Fruit fly (Drosophila melanogaster): ENCODE measurements around the gene CG3817.
A peak's percentile ranks its signal among the peaks of the same experiment; 100 is the strongest.

Gene CG3817

DNA sequence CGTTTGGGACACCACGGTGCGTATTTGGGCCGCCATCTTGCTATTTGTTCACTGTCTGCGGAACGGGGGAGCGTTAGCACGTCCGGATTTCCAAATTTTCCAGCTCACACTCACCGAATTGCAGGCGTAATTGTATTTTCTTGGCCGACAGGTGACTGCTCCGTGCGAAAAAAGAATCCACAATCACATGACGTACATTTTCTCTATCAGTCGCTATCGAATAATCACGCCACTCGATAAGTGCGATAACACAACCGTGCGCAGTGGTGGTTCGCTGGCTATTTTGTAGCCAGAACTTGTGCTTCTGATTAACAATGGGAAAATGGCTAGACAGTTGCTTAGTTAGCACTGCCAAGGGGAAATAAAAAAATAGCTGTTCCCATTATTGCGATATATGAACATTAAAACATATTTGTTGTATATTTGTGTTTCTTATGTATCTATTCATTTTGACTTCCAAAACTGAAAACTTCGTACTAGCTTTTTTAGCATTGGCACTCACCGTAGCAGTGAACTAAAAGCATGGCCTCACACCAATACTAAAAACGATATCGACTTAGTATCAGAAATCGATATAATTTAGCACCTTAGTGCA lies 5.4 kb downstream of the CG3817 start, which contains the start of gene VhaPPA1-1 (continued):
- TF ChIP-seq sens-2 (GFP tag; IDR thresholded peaks at IDR 0.05) (0 out of 2 replicates have a peak, but pooled peaks have one; percentile 28), stwl (tag; optimal IDR thresholded peaks at IDR 0.05) (peak; percentile 80), mirr (GFP tag; optimal IDR thresholded peaks at IDR 0.05) (no peak), CG8290 (GFP tag; optimal IDR thresholded peaks at IDR 0.05) (no peak), CG8290 (tag; optimal IDR thresholded peaks at IDR 0.05) (peak in 1 of 2 experiments; percentile 2), CG8089 (GFP tag; optimal IDR thresholded peaks at IDR 0.05) (no peak), CG4617 (GFP tag; optimal IDR thresholded peaks at IDR 0.05; ENCODE audit: borderline replicate concordance) (peak; percentile 41), CG10209 (GFP tag; optimal IDR thresholded peaks at IDR 0.05) (no peak), CG14667 (GFP tag; IDR thresholded peaks at IDR 0.05) (no peak), ind (GFP tag; optimal IDR thresholded peaks at IDR 0.05) (no peak), pum (GFP tag; optimal IDR thresholded peaks at IDR 0.05) (no peak), pita (GFP tag; optimal IDR thresholded peaks at IDR 0.05) (peak; percentile 78), CG11723 (GFP tag; optimal IDR thresholded peaks at IDR 0.05) (no peak), chif (GFP tag; optimal IDR thresholded peaks at IDR 0.05) (no peak), CG1603 (tag; optimal IDR thresholded peaks at IDR 0.05) (peak; percentile 55), bsh (GFP tag; optimal IDR thresholded peaks at IDR 0.05) (no peak), tll (GFP tag; optimal IDR thresholded peaks at IDR 0.05) (peak; percentile 41 to 99), CG14710 (tag; optimal IDR thresholded peaks at IDR 0.05) (peak; percentile 85), twi (tag; optimal IDR thresholded peaks at IDR 0.05) (peak; percentile 50), Bgb (GFP tag; IDR thresholded peaks at IDR 0.05; ENCODE audit: partially characterized antibody) (no peak; the same call in 1 of the 2 replicates), CG18619 (GFP tag; optimal IDR thresholded peaks at IDR 0.05) (no peak), maf-S (GFP tag; optimal IDR thresholded peaks at IDR 0.05) (peak; percentile 15), sd (tag; optimal IDR thresholded peaks at IDR 0.05) (no peak), CG13123 (GFP tag; optimal IDR thresholded peaks at IDR 0.05) (no peak), ci (GFP tag; IDR thresholded peaks at IDR 0.05) (0 out of 3 replicates have a peak, but pooled peaks have one; percentile 38), ems (GFP tag; optimal IDR thresholded peaks at IDR 0.05) (no peak), Sin3A (optimal IDR thresholded peaks at IDR 0.05) (peak; percentile 98), Neu2 (GFP tag; optimal IDR thresholded peaks at IDR 0.05; ENCODE audit: borderline replicate concordance) (no peak), emc (GFP tag; optimal IDR thresholded peaks at IDR 0.05) (no peak), nerfin-2 (GFP tag; IDR thresholded peaks at IDR 0.05; ENCODE audit: partially characterized antibody) (no peak; the same call in 1 of the 2 replicates), Hsf (GFP tag; optimal IDR thresholded peaks at IDR 0.05) (peak; percentile 18), CG16813 (GFP tag; IDR thresholded peaks at IDR 0.05; ENCODE audit: partially characterized antibody) (peak; percentile 63; the same call in 2 of the 3 replicates), CG18011 (GFP tag; optimal IDR thresholded peaks at IDR 0.05) (peak; percentile 17), scrt (GFP tag; optimal IDR thresholded peaks at IDR 0.05) (no peak), phol (tag; optimal IDR thresholded peaks at IDR 0.05) (peak; percentile 68), CG8765 (GFP tag; IDR thresholded peaks at IDR 0.05) (no peak), MTF-1 (GFP tag; optimal IDR thresholded peaks at IDR 0.05; ENCODE audit: borderline replicate concordance) (no peak), tin (GFP tag; optimal IDR thresholded peaks at IDR 0.05) (no peak), CG15601 (tag; optimal IDR thresholded peaks at IDR 0.05) (peak; percentile 36), vnd (GFP tag; IDR thresholded peaks at IDR 0.05; ENCODE audit: partially characterized antibody) (no peak; the same call in 2 of the 3 replicates), nau (GFP tag; optimal IDR thresholded peaks at IDR 0.05) (no peak), Dek (tag; optimal IDR thresholded peaks at IDR 0.05) (peak; percentile 5), ATbp (GFP tag; optimal IDR thresholded peaks at IDR 0.05) (no peak), knrl (GFP tag; IDR thresholded peaks at IDR 0.05; ENCODE audit: partially characterized antibody) (peak; percentile 61), zf30C (GFP tag; optimal IDR thresholded peaks at IDR 0.05) (no peak), bbx (GFP tag; IDR thresholded peaks at IDR 0.05; ENCODE audit: partially characterized antibody) (0 out of 2 replicates have a peak, but pooled peaks have one; percentile 20), CG9215 (GFP tag; IDR thresholded peaks at IDR 0.05) (no peak), onecut (GFP tag; IDR thresholded peaks at IDR 0.05) (no peak), otp (GFP tag; IDR thresholded peaks at IDR 0.05) (no peak)
